Fruit fly (Drosophila melanogaster) whole organism, embryonic: ENCODE measurements around the gene CG45545.

Experiments
- B-H2 ChIP-seq: fragments of 200-800 bp; sonication (Bioruptor generic); optimal IDR thresholded peaks from 2 replicates; lab custom pipeline; 2018; ENCODE audit warnings: missing biosample characterization, mild to moderate bottlenecking, missing genetic modification characterization
- CG10366 ChIP-seq: fragments of 200-800 bp; sonication (Bioruptor generic); IDR thresholded peaks from 2 replicates; pipeline ENCODE4 v1.3.6; 2022; ENCODE audit warnings: missing biosample characterization, missing genetic modification characterization
- CG11560 ChIP-seq: fragments of 200-800 bp; sonication (Bioruptor generic); IDR thresholded peaks from 3 replicates; pipeline ENCODE4 v1.3.6; 2022; ENCODE audit warnings: missing biosample characterization, missing genetic modification characterization
- CG12104 ChIP-seq: fragments of 200-800 bp; sonication (Bioruptor generic); optimal IDR thresholded peaks from 3 replicates; lab custom pipeline; 2016; ENCODE audit warnings: missing biosample characterization, missing genetic modification characterization
- CG13123 ChIP-seq: fragments of 200-800 bp; sonication (Bioruptor generic); optimal IDR thresholded peaks from 2 replicates; lab custom pipeline; 2016; ENCODE audit warnings: missing biosample characterization, missing genetic modification characterization
- CG14050 ChIP-seq: fragments of 200-800 bp; sonication (Bioruptor generic); IDR thresholded peaks from 3 replicates; pipeline ENCODE4 v1.3.6; 2022; ENCODE audit warnings: missing biosample characterization, missing genetic modification characterization
- CG16863 ChIP-seq: fragments of 200-800 bp; sonication (Bioruptor generic); optimal IDR thresholded peaks from 3 replicates; lab custom pipeline; 2016; ENCODE audit warnings: missing biosample characterization, missing genetic modification characterization
- CG17385 ChIP-seq: fragments of 200-800 bp; sonication (Bioruptor generic); optimal IDR thresholded peaks from 3 replicates; lab custom pipeline; 2018; ENCODE audit warnings: missing biosample characterization, mild to moderate bottlenecking, missing genetic modification characterization
- CG17612 ChIP-seq: fragments of 200-800 bp; sonication (Bioruptor generic); IDR thresholded peaks from 2 replicates; pipeline ENCODE4 v1.3.6; 2022; ENCODE audit warnings: missing biosample characterization, missing genetic modification characterization
- CG17829 ChIP-seq: fragments of 200-800 bp; optimal IDR thresholded peaks from 2 replicates; lab custom pipeline; 2019; ENCODE audit warnings: missing biosample characterization, mild to moderate bottlenecking, missing genetic modification characterization, moderate library complexity
- CG2116 ChIP-seq: fragments of 200-800 bp; sonication (Bioruptor generic); optimal IDR thresholded peaks from 3 replicates; lab custom pipeline; 2018; ENCODE audit warnings: missing biosample characterization, mild to moderate bottlenecking, missing genetic modification characterization
- CG2678 ChIP-seq: fragments of 200-800 bp; sonication (Bioruptor generic); optimal IDR thresholded peaks from 3 replicates; lab custom pipeline; 2019; ENCODE audit warnings: missing biosample characterization, mild to moderate bottlenecking, missing genetic modification characterization, moderate library complexity
- CG4820 ChIP-seq: fragments of 200-800 bp; sonication (Bioruptor generic); optimal IDR thresholded peaks from 3 replicates; lab custom pipeline; 2016; ENCODE audit warnings: missing biosample characterization, missing genetic modification characterization
- CG6175 ChIP-seq: fragments of 200-800 bp; sonication (Bioruptor generic); IDR thresholded peaks from 3 replicates; pipeline ENCODE4 v1.3.6; 2022; ENCODE audit warnings: missing biosample characterization, missing genetic modification characterization
- CG7786 ChIP-seq: fragments of 200-800 bp; sonication (Bioruptor generic); optimal IDR thresholded peaks from 2 replicates; lab custom pipeline; 2016; ENCODE audit warnings: missing biosample characterization, missing genetic modification characterization
- CG8089 ChIP-seq: fragments of 200-800 bp; sonication (Bioruptor generic); optimal IDR thresholded peaks from 3 replicates; lab custom pipeline; 2016; ENCODE audit warnings: missing biosample characterization, missing genetic modification characterization
- CG9932 ChIP-seq: fragments of 200-800 bp; sonication (Bioruptor generic); IDR thresholded peaks from 2 replicates; pipeline ENCODE4 v1.3.6; 2022; ENCODE audit warnings: missing biosample characterization, missing genetic modification characterization
- Hr51 ChIP-seq, 2 experiments: fragments of 200-800 bp; sonication (Bioruptor generic); optimal IDR thresholded peaks; 2 replicates in 1 of 2; 3 replicates in 1 of 2; lab custom pipeline; 2016 to 2018; ENCODE audit warnings: missing biosample characterization in 2 of 2, missing genetic modification characterization in 2 of 2, mild to moderate bottlenecking in 1 of 2, moderate library complexity in 1 of 2
- Meics ChIP-seq: fragments of 200-800 bp; sonication (Bioruptor generic); optimal IDR thresholded peaks from 2 replicates; lab custom pipeline; 2017; ENCODE audit warnings: missing biosample characterization, mild to moderate bottlenecking, missing genetic modification characterization
- Mes4 ChIP-seq: fragments of 200-800 bp; sonication (Bioruptor generic); optimal IDR thresholded peaks from 2 replicates; lab custom pipeline; 2016; ENCODE audit warnings: missing biosample characterization, missing genetic modification characterization
- Mrtf ChIP-seq: fragments of 200-800 bp; sonication (Bioruptor generic); IDR thresholded peaks from 3 replicates; pipeline ENCODE4 v1.3.6; 2022; ENCODE audit warnings: missing biosample characterization, missing genetic modification characterization
- NC2β ChIP-seq: fragments of 200-800 bp; sonication (Bioruptor generic); optimal IDR thresholded peaks from 2 replicates; lab custom pipeline; 2016; ENCODE audit warnings: missing biosample characterization, missing genetic modification characterization
- Nf-YA ChIP-seq: fragments of 200-800 bp; sonication (Bioruptor generic); IDR thresholded peaks from 2 replicates; pipeline ENCODE4 v1.3.6; 2022; ENCODE audit warnings: missing biosample characterization, missing genetic modification characterization
- Opbp ChIP-seq: fragments of 200-800 bp; sonication (Bioruptor generic); IDR thresholded peaks from 3 replicates; pipeline ENCODE4 v1.3.6; 2022; ENCODE audit warnings: missing biosample characterization, missing genetic modification characterization; ENCODE audit not compliant: partially characterized antibody
- Scr ChIP-seq: fragments of 200-800 bp; sonication (Bioruptor generic); IDR thresholded peaks from 2 replicates; pipeline ENCODE4 v1.3.6; 2022; ENCODE audit warnings: missing biosample characterization, missing genetic modification characterization; ENCODE audit not compliant: partially characterized antibody
- Spps ChIP-seq: fragments of 200-800 bp; sonication (Bioruptor generic); optimal IDR thresholded peaks from 2 replicates; lab custom pipeline; 2018; ENCODE audit warnings: missing biosample characterization, mild to moderate bottlenecking, missing genetic modification characterization
- ase ChIP-seq: fragments of 200-800 bp; sonication (Bioruptor generic); IDR thresholded peaks from 3 replicates; pipeline ENCODE4 v1.3.6; 2022; ENCODE audit warnings: missing biosample characterization, missing genetic modification characterization
- corto ChIP-seq: fragments of 200-800 bp; sonication (Bioruptor generic); optimal IDR thresholded peaks from 2 replicates; lab custom pipeline; 2016; ENCODE audit warnings: missing biosample characterization, mild to moderate bottlenecking, missing genetic modification characterization, moderate library complexity
- da ChIP-seq: fragments of 200-800 bp; sonication (Bioruptor generic); optimal IDR thresholded peaks from 2 replicates; lab custom pipeline; 2016; ENCODE audit warnings: missing biosample characterization, missing genetic modification characterization
- dm ChIP-seq: fragments of 200-800 bp; sonication (Bioruptor generic); optimal IDR thresholded peaks from 3 replicates; lab custom pipeline; 2016; ENCODE audit warnings: missing biosample characterization, missing genetic modification characterization
- dmrt11E ChIP-seq: fragments of 200-800 bp; sonication (Bioruptor generic); optimal IDR thresholded peaks from 3 replicates; lab custom pipeline; 2018; ENCODE audit warnings: missing biosample characterization, mild to moderate bottlenecking, missing genetic modification characterization, moderate library complexity
- esg ChIP-seq: fragments of 200-800 bp; sonication (Bioruptor generic); conservative IDR thresholded peaks from 2 replicates; pipeline ENCODE4 v1.3.6; 2022; ENCODE audit warnings: missing biosample characterization, missing genetic modification characterization
- ewg ChIP-seq: fragments of 200-800 bp; sonication (Bioruptor generic); optimal IDR thresholded peaks from 3 replicates; lab custom pipeline; 2017; ENCODE audit warnings: mild to moderate bottlenecking, missing biosample characterization, missing genetic modification reagents, missing genetic modification characterization
- fd96Cb ChIP-seq: fragments of 200-800 bp; sonication (Bioruptor generic); optimal IDR thresholded peaks from 2 replicates; lab custom pipeline; 2018; ENCODE audit warnings: missing biosample characterization, mild to moderate bottlenecking, missing genetic modification characterization, moderate library complexity
- fu2 ChIP-seq: fragments of 200-800 bp; sonication (Bioruptor generic); optimal IDR thresholded peaks from 2 replicates; lab custom pipeline; 2016; ENCODE audit warnings: missing biosample characterization, missing genetic modification characterization
- gfzf ChIP-seq: fragments of 200-800 bp; sonication (Bioruptor generic); optimal IDR thresholded peaks from 2 replicates; lab custom pipeline; 2016; ENCODE audit warnings: missing biosample characterization, mild to moderate bottlenecking, missing genetic modification characterization, moderate library complexity
- jigr1 ChIP-seq: fragments of 200-800 bp; sonication (Bioruptor generic); IDR thresholded peaks from 3 replicates; pipeline ENCODE4 v1.3.6; 2022; ENCODE audit warnings: missing biosample characterization, missing genetic modification characterization
- ken ChIP-seq: fragments of 200-800 bp; sonication (Bioruptor generic); IDR thresholded peaks from 3 replicates; pipeline ENCODE4 v1.3.6; 2022; ENCODE audit warnings: missing biosample characterization, missing genetic modification characterization
- lbe ChIP-seq: fragments of 200-800 bp; sonication (Bioruptor generic); optimal IDR thresholded peaks from 2 replicates; lab custom pipeline; 2016; ENCODE audit warnings: missing biosample characterization, mild to moderate bottlenecking, missing genetic modification characterization
- nau ChIP-seq: fragments of 200-800 bp; sonication (Bioruptor generic); optimal IDR thresholded peaks from 3 replicates; lab custom pipeline; 2017; ENCODE audit warnings: missing biosample characterization, mild to moderate bottlenecking, missing genetic modification characterization, missing genetic modification reagents
- nerfin-2 ChIP-seq: fragments of 200-800 bp; sonication (Bioruptor generic); IDR thresholded peaks from 2 replicates; pipeline ENCODE4 v1.3.6; 2022; ENCODE audit warnings: missing biosample characterization, missing genetic modification characterization; ENCODE audit not compliant: partially characterized antibody
- odd ChIP-seq: fragments of 200-800 bp; sonication (Bioruptor generic); optimal IDR thresholded peaks from 2 replicates; lab custom pipeline; 2017; ENCODE audit warnings: missing biosample characterization, mild to moderate bottlenecking, missing genetic modification characterization
- onecut ChIP-seq: fragments of 200-800 bp; sonication (Bioruptor generic); IDR thresholded peaks from 2 replicates; pipeline ENCODE4 v1.3.6; 2022; ENCODE audit warnings: missing biosample characterization, missing genetic modification characterization
- psq ChIP-seq: fragments of 200-800 bp; sonication (Bioruptor generic); optimal IDR thresholded peaks from 2 replicates; lab custom pipeline; 2017; ENCODE audit warnings: missing biosample characterization, missing genetic modification characterization
- pum ChIP-seq: fragments of 200-800 bp; sonication (Bioruptor generic); optimal IDR thresholded peaks from 2 replicates; lab custom pipeline; 2016; ENCODE audit warnings: missing biosample characterization, missing genetic modification characterization
- seq ChIP-seq: fragments of 200-800 bp; sonication (Bioruptor generic); IDR thresholded peaks from 2 replicates; pipeline ENCODE4 v1.3.6; 2022; ENCODE audit warnings: missing biosample characterization, missing genetic modification characterization
- ssp ChIP-seq: fragments of 200-800 bp; sonication (Bioruptor generic); IDR thresholded peaks from 2 replicates; pipeline ENCODE4 v1.3.6; 2022; ENCODE audit warnings: missing biosample characterization, missing genetic modification characterization
- tap ChIP-seq: fragments of 200-800 bp; optimal IDR thresholded peaks from 3 replicates; lab custom pipeline; 2019; ENCODE audit warnings: missing biosample characterization, mild to moderate bottlenecking, missing genetic modification characterization, moderate library complexity
- tgo ChIP-seq: fragments of 200-800 bp; sonication (Bioruptor generic); IDR thresholded peaks from 3 replicates; pipeline ENCODE4 v1.3.6; 2022; ENCODE audit warnings: missing biosample characterization, missing genetic modification characterization
- z ChIP-seq: fragments of 200-800 bp; sonication (Bioruptor generic); IDR thresholded peaks from 3 replicates; pipeline ENCODE4 v1.3.6; 2022; ENCODE audit warnings: missing biosample characterization, missing genetic modification characterization

Gene CG45545

dm6 chr3R:7506314-7506988 is 45.4 kb upstream of the CG45545 start (continued):
- TF ChIP-seq da (GFP tag; lab: Kevin White, UChicago) = no peak
- TF ChIP-seq onecut (GFP tag; lab: Robert Waterston, UW) = no peak
- TF ChIP-seq seq (GFP tag; lab: Robert Waterston, UW) = peak; percentile 80
- peak; percentile 85 for TF ChIP-seq CG6175
- peak; percentile 55 for TF ChIP-seq CG8089 (GFP tag; lab: Kevin White, UChicago)
- no peak for TF ChIP-seq CG17829 (tag; lab: Kevin White, UChicago)
- peak; percentile 60 for TF ChIP-seq CG13123 (GFP tag; lab: Kevin White, UChicago)
- no peak for TF ChIP-seq Nf-YA (GFP tag; lab: Robert Waterston, UW)
- TF ChIP-seq ewg (GFP tag; lab: Kevin White, UChicago) = no peak
- TF ChIP-seq gfzf (GFP tag; lab: Kevin White, UChicago) = no peak
- no peak for TF ChIP-seq corto (GFP tag; lab: Kevin White, UChicago)
- TF ChIP-seq B-H2 (GFP tag; lab: Kevin White, UChicago) = peak; percentile 29
- TF ChIP-seq Mrtf (GFP tag; lab: Robert Waterston, UW) = peak; percentile 81; the same call in 2 of the 3 replicates
- no peak; the same call in 1 of the 3 replicates for TF ChIP-seq CG11560
- peak; percentile 74 for TF ChIP-seq CG10366
- TF ChIP-seq CG4820 (GFP tag; lab: Kevin White, UChicago) = peak; percentile 29
- TF ChIP-seq CG7786 (GFP tag; lab: Kevin White, UChicago) = peak; percentile 90
- TF ChIP-seq CG17612 (GFP tag; lab: Robert Waterston, UW) = 0 out of 2 replicates have a peak, but pooled peaks have one; percentile 45
- peak; percentile 87 for TF ChIP-seq fu2 (GFP tag; lab: Kevin White, UChicago)
- TF ChIP-seq jigr1 = no peak
- TF ChIP-seq Spps = no peak
- peak; percentile 80 for TF ChIP-seq tgo (GFP tag; lab: Robert Waterston, UW)
- TF ChIP-seq odd (GFP tag; lab: Kevin White, UChicago) = peak; percentile 55
- TF ChIP-seq CG16863 (GFP tag; lab: Kevin White, UChicago) = peak; percentile 42
- peak; percentile 53 for TF ChIP-seq CG12104 (GFP tag; lab: Kevin White, UChicago)
- TF ChIP-seq Mes4 = peak; percentile 32
- TF ChIP-seq CG2678 = peak; percentile 90
- no peak for TF ChIP-seq Scr
- TF ChIP-seq CG9932 (GFP tag; lab: Robert Waterston, UW) = peak; percentile 92
- TF ChIP-seq esg (GFP tag; lab: Robert Waterston, UW) = peak; percentile 70
- TF ChIP-seq dm (GFP tag; lab: Kevin White, UChicago) = peak; percentile 69
- TF ChIP-seq Meics (GFP tag; lab: Kevin White, UChicago) = peak; percentile 93
- no peak; the same call in 1 of the 3 replicates for TF ChIP-seq ase (GFP tag; lab: Robert Waterston, UW)
- peak; percentile 59 for TF ChIP-seq pum (GFP tag; lab: Kevin White, UChicago)
- no peak for TF ChIP-seq dmrt11E (tag; lab: Kevin White, UChicago)
- no peak for TF ChIP-seq nerfin-2 (GFP tag; lab: Robert Waterston, UW)
- TF ChIP-seq ken = 0 out of 3 replicates have a peak, but pooled peaks have one; percentile 23
- TF ChIP-seq nau (GFP tag; lab: Kevin White, UChicago) = peak; percentile 69
- TF ChIP-seq fd96Cb = peak; percentile 30
- peak; percentile 77 to 78 for TF ChIP-seq Hr51 (GFP tag; optimal IDR thresholded peaks at IDR 0.05; lab: Kevin White, UChicago)
- peak; percentile 36 for TF ChIP-seq CG2116
- TF ChIP-seq z = no peak
- peak; percentile 34 for TF ChIP-seq NC2β (GFP tag; lab: Kevin White, UChicago)
- no peak for TF ChIP-seq lbe (GFP tag; lab: Kevin White, UChicago)
- TF ChIP-seq CG17385 (GFP tag; lab: Kevin White, UChicago) = peak; percentile 77
- TF ChIP-seq tap (tag; lab: Kevin White, UChicago) = peak; percentile 51
- peak; percentile 62; the same call in 1 of the 2 replicates for TF ChIP-seq ssp
- peak; percentile 55; the same call in 2 of the 3 replicates for TF ChIP-seq CG14050 (GFP tag; lab: Robert Waterston, UW)
- peak; percentile 7 for TF ChIP-seq psq (GFP tag; lab: Kevin White, UChicago)
- TF ChIP-seq Opbp (GFP tag; lab: Robert Waterston, UW) = no peak
